Fruit fly (Drosophila melanogaster) whole organism, embryonic: ENCODE results near the gene zen.

Experiments
- CG30431 ChIP-seq: fragments of 200-800 bp; sonication (Bioruptor generic); optimal IDR thresholded peaks from 2 replicates; lab custom pipeline; 2017; ENCODE audit warnings: missing biosample characterization, missing genetic modification characterization
- HLH3B ChIP-seq: fragments of 200-800 bp; sonication (Bioruptor generic); IDR thresholded peaks from 2 replicates; pipeline ENCODE4 v1.3.6; 2022; ENCODE audit warnings: missing biosample characterization, missing genetic modification characterization
- Jarid2 ChIP-seq: fragments of 200-800 bp; sonication (Bioruptor generic); optimal IDR thresholded peaks from 3 replicates; lab custom pipeline; 2017; ENCODE audit warnings: mild to moderate bottlenecking, missing biosample characterization, missing genetic modification reagents, missing genetic modification characterization
- dm ChIP-seq: fragments of 200-800 bp; sonication (Bioruptor generic); optimal IDR thresholded peaks from 3 replicates; lab custom pipeline; 2016; ENCODE audit warnings: missing biosample characterization, missing genetic modification characterization

dm6 chr3R:6766171-6766591 lies 12.2 kb upstream of the zen start:
- TF ChIP-seq CG30431 (GFP tag; lab: Kevin White, UChicago), result no peak
- TF ChIP-seq dm, result no peak
- TF ChIP-seq HLH3B (GFP tag; lab: Robert Waterston, UW), result no peak
- no peak for TF ChIP-seq Jarid2 (GFP tag; lab: Kevin White, UChicago)
